Worm (Caenorhabditis elegans): ENCODE results near the gene K05G3.2.
A peak's percentile ranks its signal among the peaks of the same experiment; 100 is the strongest.

The K05G3.2 gene

ce11 chrX:16480232-16480631, 14.5 kb upstream of the K05G3.2 start:
- TF ChIP-seq lin-14 (GFP tag; optimal IDR thresholded peaks at IDR 0.05) (peak; percentile 55), snpc-4 (tag; optimal IDR thresholded peaks at IDR 0.05) (no peak), nhr-84 (tag; optimal IDR thresholded peaks at IDR 0.05) (no peak), C34B4.2 (tag; optimal IDR thresholded peaks at IDR 0.05) (no peak), C04F5.9 (tag; optimal IDR thresholded peaks at IDR 0.05) (no peak), nhr-77 (tag; optimal IDR thresholded peaks at IDR 0.05) (no peak), fkh-10 (GFP tag; optimal IDR thresholded peaks at IDR 0.05) (peak; percentile 51), nhr-12 (tag; optimal IDR thresholded peaks at IDR 0.05) (no peak), efl-3 (GFP tag; optimal IDR thresholded peaks at IDR 0.05) (no peak)

- TF ChIP-seq tbx-2 (tag; optimal IDR thresholded peaks at IDR 0.05) (peak; percentile 55), sox-4 (tag; optimal IDR thresholded peaks at IDR 0.05) (no peak), lsy-2 (tag; optimal IDR thresholded peaks at IDR 0.05) (peak; percentile 16 to 64), snu-23 (GFP tag; optimal IDR thresholded peaks at IDR 0.05) (no peak), dsc-1 (tag; optimal IDR thresholded peaks at IDR 0.05) (peak; percentile 48), lin-14 (GFP tag; optimal IDR thresholded peaks at IDR 0.05) (peak; percentile 74), ceh-8 (GFP tag; optimal IDR thresholded peaks at IDR 0.05) (peak; percentile 69), fkh-8 (tag; optimal IDR thresholded peaks at IDR 0.05) (no peak)
Measured at ce11 chrX:16481026-16481425, 13.7 kb upstream of the K05G3.2 start.

- TF ChIP-seq unc-98 (GFP tag; IDR thresholded peaks at IDR 0.05) (no peak), fos-1 (tag; optimal IDR thresholded peaks at IDR 0.05) (no peak)
Measured at ce11 chrX:16482944-16483343, 11.8 kb upstream of the K05G3.2 start.

- TF ChIP-seq elt-2 (tag; optimal IDR thresholded peaks at IDR 0.05) (peak; percentile 3), elt-3 (tag; optimal IDR thresholded peaks at IDR 0.05) (no peak)
Measured at ce11 chrX:16484043-16484442, 10.7 kb upstream of the K05G3.2 start.

- TF ChIP-seq ceh-82 (tag; optimal IDR thresholded peaks at IDR 0.05) (peak in 1 of 3 experiments; percentile 55), lin-13 (GFP tag; optimal IDR thresholded peaks at IDR 0.05) (no peak), dpl-1 (GFP tag; optimal IDR thresholded peaks at IDR 0.05) (no peak), mab-9 (GFP tag; IDR thresholded peaks at IDR 0.05) (no peak), hlh-4 (tag; optimal IDR thresholded peaks at IDR 0.05) (no peak), skn-1 (tag; optimal IDR thresholded peaks at IDR 0.05) (peak; percentile 29), nhr-20 (tag; optimal IDR thresholded peaks at IDR 0.05) (no peak), lin-35 (GFP tag; optimal IDR thresholded peaks at IDR 0.05) (no peak), aly-2 (tag; optimal IDR thresholded peaks at IDR 0.05) (no peak), nhr-237 (tag; optimal IDR thresholded peaks at IDR 0.05) (no peak), irx-1 (tag; optimal IDR thresholded peaks at IDR 0.05) (no peak), dsc-1 (tag; optimal IDR thresholded peaks at IDR 0.05) (peak; percentile 40), hpl-2 (GFP tag; optimal IDR thresholded peaks at IDR 0.05) (no peak), mdl-1 (tag; optimal IDR thresholded peaks at IDR 0.05) (no peak), jun-1 (tag; optimal IDR thresholded peaks at IDR 0.05) (no peak), lin-39 (tag; optimal IDR thresholded peaks at IDR 0.05) (no peak), nhr-84 (tag; optimal IDR thresholded peaks at IDR 0.05) (no peak), unc-86 (tag; optimal IDR thresholded peaks at IDR 0.05) (peak; percentile 22), fkh-8 (tag; optimal IDR thresholded peaks at IDR 0.05) (peak; percentile 56), swsn-7 (tag; optimal IDR thresholded peaks at IDR 0.05) (peak; percentile 18), nhr-76 (tag; optimal IDR thresholded peaks at IDR 0.05) (no peak), aha-1 (tag; optimal IDR thresholded peaks at IDR 0.05) (no peak), fos-1 (tag; optimal IDR thresholded peaks at IDR 0.05) (no peak), mep-1 (tag; optimal IDR thresholded peaks at IDR 0.05) (peak; percentile 64), nhr-71 (tag; optimal IDR thresholded peaks at IDR 0.05) (peak; percentile 69), nhr-47 (tag; optimal IDR thresholded peaks at IDR 0.05) (peak; percentile 30), ceh-90 (tag; optimal IDR thresholded peaks at IDR 0.05) (no peak), unc-98 (GFP tag; IDR thresholded peaks at IDR 0.05) (no peak), pqm-1 (tag; optimal IDR thresholded peaks at IDR 0.05) (no peak), lin-14 (GFP tag; optimal IDR thresholded peaks at IDR 0.05) (peak; percentile 93), efl-3 (GFP tag; optimal IDR thresholded peaks at IDR 0.05) (no peak), isw-1 (GFP tag; IDR thresholded peaks at IDR 0.05) (peak; percentile 13; the same call in 1 of the 2 replicates), lir-3 (tag; optimal IDR thresholded peaks at IDR 0.05; ENCODE audit: poor library complexity) (no peak)
Measured at ce11 chrX:16484681-16485080, 10.0 kb upstream of the K05G3.2 start.
